Worm (Caenorhabditis elegans) whole organism, early embryonic: ENCODE measurements around the gene Y47D7A.19.

ENCODE experiments used
- B0310.2 ChIP-seq: sonication (generic microtip); optimal IDR thresholded peaks from 2 replicates; lab custom pipeline; 2016; ENCODE audit warnings: mild to moderate bottlenecking, missing genetic modification characterization, missing compliant biosample characterization
- F13C5.2 ChIP-seq: sonication (generic microtip); optimal IDR thresholded peaks from 2 replicates; lab custom pipeline; 2017; ENCODE audit warnings: mild to moderate bottlenecking, missing genetic modification characterization, inconsistent platforms, missing compliant biosample characterization
- aly-1 ChIP-seq: sonication (generic microtip); optimal IDR thresholded peaks from 2 replicates; lab custom pipeline; 2016; ENCODE audit warnings: missing genetic modification characterization, missing compliant biosample characterization
- ceh-13 ChIP-seq: fragments of 200-800 bp; sonication (Bioruptor generic); optimal IDR thresholded peaks from 2 replicates; lab custom pipeline; 2018; ENCODE audit warnings: mild to moderate bottlenecking, missing genetic modification characterization, missing compliant biosample characterization
- ceh-36 ChIP-seq: sonication (generic microtip); optimal IDR thresholded peaks from 2 replicates; lab custom pipeline; 2016; ENCODE audit warnings: missing genetic modification characterization, inconsistent platforms, missing compliant biosample characterization
- ets-7 ChIP-seq: sonication (generic microtip); optimal IDR thresholded peaks from 2 replicates; lab custom pipeline; 2016; ENCODE audit warnings: missing genotype, missing genetic modification characterization, missing compliant biosample characterization
- flt-1 ChIP-seq: fragments of 200-800 bp; sonication (Bioruptor generic); IDR thresholded peaks from 2 replicates; pipeline ENCODE4 v1.3.6; 2022; ENCODE audit warnings: missing genetic modification characterization, missing compliant biosample characterization
- hmbx-1 ChIP-seq: sonication (generic microtip); optimal IDR thresholded peaks from 2 replicates; lab custom pipeline; 2016; ENCODE audit warnings: mild to moderate bottlenecking, missing genetic modification characterization, missing compliant biosample characterization
- hmg-4 ChIP-seq: fragments of 200-800 bp; sonication (Bioruptor generic); optimal IDR thresholded peaks from 2 replicates; lab custom pipeline; 2018; ENCODE audit warnings: mild to moderate bottlenecking, missing genetic modification characterization, missing compliant biosample characterization
- hnd-1 ChIP-seq: sonication (generic microtip); optimal IDR thresholded peaks from 2 replicates; lab custom pipeline; 2016; ENCODE audit warnings: missing genetic modification characterization, missing compliant biosample characterization
- pes-1 ChIP-seq: fragments of 200-800 bp; sonication (Bioruptor generic); IDR thresholded peaks from 2 replicates; pipeline ENCODE4 v1.3.6; 2022; ENCODE audit warnings: missing genetic modification reagents, missing genetic modification characterization, missing compliant biosample characterization
- scrt-1 ChIP-seq: fragments of 200-800 bp; sonication (Bioruptor generic); IDR thresholded peaks from 2 replicates; pipeline ENCODE4 v1.3.6; 2022; ENCODE audit warnings: missing genetic modification characterization, missing compliant biosample characterization
- sea-1 ChIP-seq: fragments of 200-800 bp; sonication (Bioruptor generic); conservative IDR thresholded peaks from 2 replicates; pipeline ENCODE4 v1.3.6; 2022; ENCODE audit warnings: missing genetic modification characterization, missing compliant biosample characterization
- tbx-11 ChIP-seq: fragments of 200-800 bp; sonication (Bioruptor generic); IDR thresholded peaks from 2 replicates; pipeline ENCODE4 v1.3.6; 2022; ENCODE audit warnings: missing genetic modification characterization, missing compliant biosample characterization
- tbx-37 ChIP-seq: fragments of 200-800 bp; sonication (Bioruptor generic); conservative IDR thresholded peaks from 2 replicates; pipeline ENCODE4 v1.3.6; 2022; ENCODE audit warnings: missing genetic modification reagents, missing genetic modification characterization, missing compliant biosample characterization
- tra-4 ChIP-seq: sonication (generic microtip); optimal IDR thresholded peaks from 2 replicates; lab custom pipeline; 2017; ENCODE audit warnings: missing genetic modification characterization, missing compliant biosample characterization

The Y47D7A.19 gene

DNA sequence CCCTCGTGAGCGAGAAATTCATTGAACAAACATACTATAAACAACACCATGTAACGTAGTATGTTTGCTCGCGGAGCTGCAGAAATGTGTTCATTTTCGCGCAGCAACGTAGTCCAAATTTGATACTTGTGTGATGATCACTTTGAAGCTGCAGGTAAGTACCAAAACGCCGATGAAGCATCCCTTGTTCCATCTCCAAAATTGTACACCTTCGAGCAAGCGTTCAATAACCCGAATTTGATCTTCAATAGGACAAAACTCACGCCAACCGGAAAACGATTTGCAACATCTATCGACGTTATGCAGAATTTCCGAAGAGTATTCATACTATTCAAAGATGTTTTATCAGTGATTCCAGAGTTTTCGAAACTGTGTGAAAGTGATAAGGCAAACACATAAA is 13.5 kb upstream of the Y47D7A.19 start, which contains the start of gene Y47D7A.3:
Gene Y47D7A.3, plus strand, starts transcription at position 301 of the 400 bp plus-strand sequence.
- TF ChIP-seq hmg-4 (GFP tag; lab: Kevin White, UChicago) (no peak), F13C5.2 (no peak)

DNA sequence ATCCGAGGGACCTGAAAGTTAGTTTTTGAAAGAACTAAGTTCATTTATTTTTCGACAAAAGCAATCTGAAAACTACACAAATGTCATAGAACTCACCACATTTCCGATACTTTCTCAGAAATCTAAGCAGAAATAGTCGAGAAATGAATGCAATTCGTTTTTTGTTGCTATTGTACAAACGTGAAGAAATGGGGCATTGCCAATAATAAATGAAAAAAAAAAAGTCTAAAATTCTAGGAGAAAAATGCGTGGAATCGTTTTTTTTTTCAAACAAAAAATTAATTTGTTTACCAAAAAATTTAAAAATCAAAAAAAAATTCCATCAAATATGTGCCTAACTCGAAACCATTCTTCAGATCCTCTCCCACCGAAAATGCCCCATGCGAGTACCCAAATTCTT is 12.4 kb upstream of the Y47D7A.19 start, which contains the start of gene Y47D7A.17:
Gene Y47D7A.17, minus strand, starts transcription at position 101 of the 400 bp plus-strand sequence.
- TF ChIP-seq tra-4 (tag; lab: Kevin White, UChicago) (no peak), tbx-37 (GFP tag; lab: Robert Waterston, UW) (no peak), B0310.2 (tag; lab: Kevin White, UChicago) (no peak), tbx-11 (GFP tag; lab: Robert Waterston, UW) (no peak), F13C5.2 (no peak), hmbx-1 (tag; lab: Kevin White, UChicago) (no peak)

ce11 chrV:4414613-4415071 is 9.5 kb upstream of the Y47D7A.19 start, which contains the start of gene grl-5:
Gene grl-5, minus strand, starts transcription at chrV:4414663.
- no peak for TF ChIP-seq tbx-11 (GFP tag; lab: Robert Waterston, UW)
- no peak for TF ChIP-seq B0310.2 (tag; lab: Kevin White, UChicago)
- TF ChIP-seq scrt-1 (GFP tag; lab: Robert Waterston, UW), result no peak
- no peak for TF ChIP-seq sea-1 (GFP tag; lab: Robert Waterston, UW)

DNA sequence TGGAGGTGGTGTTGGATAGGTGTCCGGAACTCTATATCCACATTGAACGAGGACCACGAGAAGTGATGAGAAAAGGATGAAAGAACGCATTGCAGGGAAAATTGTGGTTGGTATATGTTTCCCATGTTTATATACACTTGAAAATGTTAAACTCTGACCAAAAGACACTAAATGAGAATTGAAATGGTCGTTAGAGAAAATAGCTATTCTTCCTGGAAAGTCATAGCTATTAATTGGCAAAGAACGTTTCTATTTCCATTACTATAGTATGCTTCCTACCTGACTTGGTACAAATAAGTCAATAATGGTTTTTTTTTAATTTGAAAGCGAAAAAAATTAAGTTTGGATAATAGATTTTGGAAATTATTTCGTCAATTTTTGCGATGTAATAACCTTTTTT is 7.4 kb upstream of the Y47D7A.19 start, which contains the start of gene Y47D7A.18:
Gene Y47D7A.18, minus strand, starts transcription at position 101 of the 400 bp plus-strand sequence.
- TF ChIP-seq ets-7 (tag; lab: Kevin White, UChicago), result no peak
- no peak for TF ChIP-seq ceh-13 (GFP tag; lab: Kevin White, UChicago)

ce11 chrV:4418116-4418515 is 6.0 kb upstream of the Y47D7A.19 start, which contains the start of gene Y47D7A.6:
Gene Y47D7A.6, minus strand, starts transcription at chrV:4418216.
- TF ChIP-seq pes-1 (GFP tag; lab: Robert Waterston, UW) (no peak), aly-1 (tag; lab: Kevin White, UChicago) (no peak), hmg-4 (GFP tag; lab: Kevin White, UChicago) (no peak), ets-7 (tag; lab: Kevin White, UChicago) (no peak)

- TF ChIP-seq ceh-36 (tag; lab: Kevin White, UChicago) (no peak), hmbx-1 (tag; lab: Kevin White, UChicago) (no peak), ets-7 (tag; lab: Kevin White, UChicago) (no peak), tra-4 (tag; lab: Kevin White, UChicago) (no peak), aly-1 (tag; lab: Kevin White, UChicago) (no peak), scrt-1 (GFP tag; lab: Robert Waterston, UW) (no peak), ceh-13 (GFP tag; lab: Kevin White, UChicago) (no peak), F13C5.2 (no peak), tbx-37 (GFP tag; lab: Robert Waterston, UW) (no peak), flt-1 (GFP tag; lab: Robert Waterston, UW) (no peak), sea-1 (GFP tag; lab: Robert Waterston, UW) (no peak), B0310.2 (tag; lab: Kevin White, UChicago) (no peak), pes-1 (GFP tag; lab: Robert Waterston, UW) (no peak), hnd-1 (no peak)
Observed at ce11 chrV:4419767-4420322, 4.3 kb upstream of the Y47D7A.19 start, which contains the start of the genes Y47D7A.7 and Y47D7A.2. Gene Y47D7A.7, minus strand, starts transcription at chrV:4419867. Gene Y47D7A.2, plus strand, starts transcription at chrV:4420272.

ce11 chrV:4421475-4421874 is 2.7 kb upstream of the Y47D7A.19 start, which contains the start of gene skr-14:
Gene skr-14, minus strand, starts transcription at chrV:4421575.
- no peak for TF ChIP-seq tbx-37 (GFP tag; lab: Robert Waterston, UW)
- no peak for TF ChIP-seq F13C5.2
- TF ChIP-seq sea-1 (GFP tag; lab: Robert Waterston, UW), result no peak

DNA sequence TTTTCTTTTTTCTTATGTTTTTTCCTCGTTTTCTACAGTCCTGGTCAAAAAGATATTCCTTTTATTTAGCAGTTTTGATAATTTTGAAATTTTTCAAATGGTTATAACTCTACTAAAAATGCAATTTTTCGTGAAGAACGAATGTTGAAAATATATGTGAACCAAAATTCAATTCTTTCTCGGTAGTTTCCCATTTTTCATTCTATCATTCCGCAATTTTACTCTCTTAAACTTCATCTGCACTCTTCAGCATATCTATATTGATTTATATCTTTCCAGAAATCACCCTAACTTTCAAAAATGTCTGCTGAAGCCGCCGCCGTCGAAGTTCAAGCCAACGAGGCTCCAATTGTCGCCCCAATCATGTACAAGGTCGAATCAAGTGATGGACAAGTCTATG is 2.0 kb upstream of the Y47D7A.19 start, which contains the start of gene skr-7:
Gene skr-7, plus strand, starts transcription at position 301 of the 400 bp plus-strand sequence.
- TF ChIP-seq ets-7 (tag; lab: Kevin White, UChicago) (no peak), hnd-1 (no peak), scrt-1 (GFP tag; lab: Robert Waterston, UW) (no peak), sea-1 (GFP tag; lab: Robert Waterston, UW) (no peak), hmbx-1 (tag; lab: Kevin White, UChicago) (no peak), tbx-37 (GFP tag; lab: Robert Waterston, UW) (no peak), flt-1 (GFP tag; lab: Robert Waterston, UW) (no peak)

DNA sequence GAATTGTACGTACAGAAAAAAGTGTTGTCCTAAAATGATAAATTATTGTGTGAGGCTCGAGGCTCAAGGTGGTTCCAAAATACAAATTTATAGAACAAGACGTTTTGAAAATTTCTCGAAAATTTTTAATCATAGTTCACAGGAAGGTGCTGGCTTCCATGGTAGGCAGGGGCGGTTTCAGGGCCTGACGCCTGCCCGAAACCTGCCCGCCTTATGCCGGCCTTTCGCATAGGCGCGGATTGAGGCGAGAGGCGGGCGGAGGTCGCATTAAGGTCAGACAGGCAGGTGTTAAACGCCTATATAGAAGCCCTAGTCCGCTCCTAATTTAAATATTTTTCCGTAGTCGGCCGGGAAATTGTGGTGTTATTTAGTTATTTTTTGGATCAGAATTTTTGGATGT is 1.1 kb upstream of the Y47D7A.19 start:
- TF ChIP-seq sea-1 (GFP tag; lab: Robert Waterston, UW), result no peak
- TF ChIP-seq pes-1 (GFP tag; lab: Robert Waterston, UW), result no peak
- TF ChIP-seq B0310.2 (tag; lab: Kevin White, UChicago), result no peak
